Worm (Caenorhabditis elegans) whole organism, L4 larva: Measurements from ENCODE around the gene ins-7.

Experiments
- ama-1 ChIP-seq: fragments of 150-350 bp; optimal IDR thresholded peaks from 2 replicates; lab custom pipeline; 2014; ENCODE audit warnings: inconsistent platforms, mixed read lengths
- ceh-82 ChIP-seq: sonication (generic microtip); optimal IDR thresholded peaks from 2 replicates; lab custom pipeline; 2017; ENCODE audit warnings: missing biosample characterization, missing genetic modification characterization
- lin-15B ChIP-seq: fragments of 150-350 bp; sonication (generic microtip); optimal IDR thresholded peaks from 3 replicates; lab custom pipeline; 2014; ENCODE audit warnings: missing biosample characterization, missing genetic modification characterization

ce11 chrIV:9633889-9634288, 48.8 kb downstream of the ins-7 start:
- TF ChIP-seq lin-15B (tag; lab: Kevin White, UChicago) (no peak), ama-1 (lab: Kevin White, UChicago) (no peak), ceh-82 (tag; lab: Kevin White, UChicago) (no peak)
